Worm (Caenorhabditis elegans): Measurements from ENCODE around the gene lig-4.

The lig-4 gene

DNA sequence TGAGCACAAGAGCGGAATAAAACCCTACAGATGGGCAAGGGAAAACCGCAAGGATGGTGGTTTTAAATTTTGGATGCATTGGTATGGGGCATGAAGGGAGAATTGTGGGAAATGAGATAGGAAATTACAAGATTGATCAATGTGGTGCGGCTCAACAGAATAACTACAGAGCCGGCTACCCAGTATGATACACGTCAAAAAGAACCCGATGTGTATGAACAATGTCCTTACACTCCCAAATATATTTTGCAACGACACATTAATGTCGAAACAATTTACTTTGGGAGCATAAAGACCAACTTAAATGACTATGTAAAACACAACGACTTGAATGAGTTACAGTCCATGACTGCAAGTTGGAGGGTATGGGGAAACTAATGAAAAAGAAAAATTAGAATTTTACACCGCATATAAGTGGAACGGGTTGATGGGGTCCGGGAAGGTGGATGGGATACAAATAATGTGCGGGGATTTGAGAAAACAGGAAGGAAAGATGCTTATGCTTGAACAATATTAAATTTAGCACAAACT lies 25.6 kb upstream of the lig-4 start (continued):
- no peak for TF ChIP-seq snpc-1.1 (tag; optimal IDR thresholded peaks at IDR 0.05; ENCODE audit: insufficient read depth)
- no peak for TF ChIP-seq D2030.7 (GFP tag; IDR thresholded peaks at IDR 0.05)
- TF ChIP-seq ztf-25 (GFP tag; IDR thresholded peaks at IDR 0.05): 0 out of 2 replicates have a peak, but pooled peaks have one; percentile 27
- no peak for TF ChIP-seq nfya-2 (GFP tag; IDR thresholded peaks at IDR 0.05)
- 0 out of 2 replicates have a peak, but pooled peaks have one; percentile 19 for TF ChIP-seq ekl-4 (GFP tag; IDR thresholded peaks at IDR 0.05)
- peak; percentile 74 for TF ChIP-seq F49E8.2 (tag; optimal IDR thresholded peaks at IDR 0.05; ENCODE audit: insufficient read depth)
- TF ChIP-seq B0261.1 (tag; optimal IDR thresholded peaks at IDR 0.05): no peak
- TF ChIP-seq him-1 (tag; optimal IDR thresholded peaks at IDR 0.05): no peak
- no peak for TF ChIP-seq hlh-12 (tag; optimal IDR thresholded peaks at IDR 0.05)
- TF ChIP-seq tbx-9 (tag; optimal IDR thresholded peaks at IDR 0.05; ENCODE audit: borderline replicate concordance): no peak
- no peak for TF ChIP-seq dox-1 (GFP tag; IDR thresholded peaks at IDR 0.05)
- no peak for TF ChIP-seq snpc-1.3 (tag; optimal IDR thresholded peaks at IDR 0.05; ENCODE audit: insufficient read depth)
- TF ChIP-seq F10E7.11 (tag; optimal IDR thresholded peaks at IDR 0.05): no peak
- TF ChIP-seq madf-10 (tag; optimal IDR thresholded peaks at IDR 0.05): no peak
- TF ChIP-seq K11D2.4 (GFP tag; IDR thresholded peaks at IDR 0.05): no peak
- no peak for TF ChIP-seq madf-3 (GFP tag; IDR thresholded peaks at IDR 0.05)
- no peak for TF ChIP-seq lin-35 (GFP tag; optimal IDR thresholded peaks at IDR 0.05)
- no peak for TF ChIP-seq repo-1 (tag; optimal IDR thresholded peaks at IDR 0.05)
- no peak for TF ChIP-seq ceh-27 (GFP tag; optimal IDR thresholded peaks at IDR 0.05)
- 0 out of 2 replicates have a peak, but pooled peaks have one; percentile 6 for TF ChIP-seq lin-26 (GFP tag; IDR thresholded peaks at IDR 0.05)
- TF ChIP-seq ztf-26 (tag; optimal IDR thresholded peaks at IDR 0.05): no peak
- TF ChIP-seq Y79H2A.3 (GFP tag; conservative IDR thresholded peaks at IDR 0.05): no peak
- no peak for TF ChIP-seq F33H1.4 (GFP tag; IDR thresholded peaks at IDR 0.05)
- no peak for TF ChIP-seq F57C9.4 (tag; optimal IDR thresholded peaks at IDR 0.05)
- TF ChIP-seq ceh-79 (tag; optimal IDR thresholded peaks at IDR 0.05): no peak
- TF ChIP-seq rpc-1 (optimal IDR thresholded peaks at IDR 0.05): no peak
- no peak for TF ChIP-seq rpc-1 (tag; optimal IDR thresholded peaks at IDR 0.05)
- 0 out of 2 replicates have a peak, but pooled peaks have one; percentile 50 for TF ChIP-seq hsf-1 (GFP tag; IDR thresholded peaks at IDR 0.05)
- TF ChIP-seq F23B12.7 (tag; optimal IDR thresholded peaks at IDR 0.05; ENCODE audit: insufficient read depth): no peak
- TF ChIP-seq F57A8.1 (GFP tag; optimal IDR thresholded peaks at IDR 0.05): no peak
- no peak for TF ChIP-seq mcd-1 (GFP tag; IDR thresholded peaks at IDR 0.05)
- TF ChIP-seq hrde-1 (tag; optimal IDR thresholded peaks at IDR 0.05; ENCODE audit: borderline replicate concordance): no peak
- TF ChIP-seq bed-1 (GFP tag; IDR thresholded peaks at IDR 0.05): no peak
- no peak for TF ChIP-seq F37B4.10 (GFP tag; IDR thresholded peaks at IDR 0.05)
- TF ChIP-seq nhr-80 (tag; optimal IDR thresholded peaks at IDR 0.05): no peak
- TF ChIP-seq F52B5.7 (tag; optimal IDR thresholded peaks at IDR 0.05): no peak
- no peak for TF ChIP-seq K12H6.12 (tag; optimal IDR thresholded peaks at IDR 0.05)
- TF ChIP-seq lin-40 (tag; optimal IDR thresholded peaks at IDR 0.05): no peak
- peak; percentile 12 for TF ChIP-seq ZK185.1 (tag; optimal IDR thresholded peaks at IDR 0.05; ENCODE audit: poor library complexity, severe bottlenecking)
- no peak for TF ChIP-seq chd-7 (tag; optimal IDR thresholded peaks at IDR 0.05)
- no peak for TF ChIP-seq tlf-1 (GFP tag; optimal IDR thresholded peaks at IDR 0.05)
- no peak for TF ChIP-seq zim-3 (tag; optimal IDR thresholded peaks at IDR 0.05)
- no peak for TF ChIP-seq dpff-1 (tag; optimal IDR thresholded peaks at IDR 0.05)
- no peak for TF ChIP-seq lir-1 (GFP tag; conservative IDR thresholded peaks at IDR 0.05)
- TF ChIP-seq Y53G8AR.9 (GFP tag; conservative IDR thresholded peaks at IDR 0.05): peak; percentile 76; the same call in 1 of the 2 replicates
- 0 out of 2 replicates have a peak, but pooled peaks have one; percentile 10 for TF ChIP-seq nfyb-1 (GFP tag; IDR thresholded peaks at IDR 0.05)
- no peak for TF ChIP-seq ceh-91 (GFP tag; IDR thresholded peaks at IDR 0.05)
- TF ChIP-seq pbrm-1 (GFP tag; IDR thresholded peaks at IDR 0.05): no peak
